Fruit fly (Drosophila melanogaster) whole organism, wandering third instar larva: Measurements from ENCODE around the gene osp.

ENCODE experiments used
- Abd-B ChIP-seq: fragments of >200 bp; optimal IDR thresholded peaks from 2 replicates; lab custom pipeline; 2017; ENCODE audit warnings: missing biosample characterization, missing genetic modification characterization
- CG32264 ChIP-seq: fragments of 200-800 bp; sonication (Bioruptor generic); optimal IDR thresholded peaks from 2 replicates; lab custom pipeline; 2016; ENCODE audit warnings: missing biosample characterization, missing genetic modification characterization
- CG9705 ChIP-seq: fragments of 200-800 bp; sonication (Bioruptor generic); optimal IDR thresholded peaks from 2 replicates; lab custom pipeline; 2018; ENCODE audit warnings: missing biosample characterization, mild to moderate bottlenecking, missing genetic modification characterization
- CrebA ChIP-seq: fragments of 200-800 bp; sonication (Bioruptor generic); optimal IDR thresholded peaks from 2 replicates; lab custom pipeline; 2016; ENCODE audit warnings: missing biosample characterization, mild to moderate bottlenecking, missing genetic modification characterization, borderline replicate concordance
- Dfd ChIP-seq: fragments of >200 bp; optimal IDR thresholded peaks from 2 replicates; lab custom pipeline; 2017; ENCODE audit warnings: missing biosample characterization, missing genetic modification characterization
- Dif ChIP-seq: fragments of 200-275, 200-300 bp; sonication (Bioruptor generic); optimal IDR thresholded peaks from 2 replicates; lab custom pipeline; 2018; ENCODE audit warnings: missing biosample characterization, missing genetic modification characterization; ENCODE audit not compliant: partially characterized antibody
- GATAd ChIP-seq: sonication (Bioruptor generic); optimal IDR thresholded peaks from 2 replicates; lab custom pipeline; 2016; ENCODE audit warnings: missing biosample characterization, missing genetic modification characterization
- HLH106 ChIP-seq: fragments of 200-800 bp; optimal IDR thresholded peaks from 3 replicates; lab custom pipeline; 2019; ENCODE audit warnings: missing biosample characterization, mild to moderate bottlenecking, missing genetic modification characterization, moderate library complexity
- Hnf4 ChIP-seq: fragments of 200-800 bp; sonication (Bioruptor generic); optimal IDR thresholded peaks from 2 replicates; lab custom pipeline; 2016; ENCODE audit warnings: missing biosample characterization, mild to moderate bottlenecking, missing genetic modification characterization
- Hr78 ChIP-seq: fragments of >200 bp; optimal IDR thresholded peaks from 2 replicates; lab custom pipeline; 2017; ENCODE audit warnings: missing biosample characterization, missing genetic modification characterization
- Hr83 ChIP-seq: fragments of 200-300 bp; sonication (Bioruptor generic); optimal IDR thresholded peaks from 2 replicates; lab custom pipeline; 2016; ENCODE audit warnings: missing biosample characterization, mild to moderate bottlenecking, missing genetic modification characterization, moderate library complexity; ENCODE audit not compliant: poor library complexity, severe bottlenecking
- Jra ChIP-seq: sonication (Bioruptor generic); optimal IDR thresholded peaks from 2 replicates; lab custom pipeline; 2016; ENCODE audit warnings: missing biosample characterization, missing genetic modification characterization
- Mio ChIP-seq: sonication (Bioruptor generic); optimal IDR thresholded peaks from 2 replicates; lab custom pipeline; 2016; ENCODE audit warnings: missing biosample characterization, missing genetic modification characterization
- Myc ChIP-seq: fragments of >200 bp; optimal IDR thresholded peaks from 2 replicates; lab custom pipeline; 2017
- N ChIP-seq: fragments of >200 bp; optimal IDR thresholded peaks from 2 replicates; lab custom pipeline; 2018; ENCODE audit warnings: missing biosample characterization, missing external identifiers, missing genetic modification characterization
- OdsH ChIP-seq: fragments of 200-800 bp; sonication (Bioruptor generic); optimal IDR thresholded peaks from 2 replicates; lab custom pipeline; 2016; ENCODE audit warnings: missing biosample characterization, mild to moderate bottlenecking, missing genetic modification characterization
- Rel ChIP-seq, 2 experiments: fragments of 200-800 bp; sonication (Bioruptor generic) in 1 of 2; optimal IDR thresholded peaks; 2 replicates in 1 of 2; 3 replicates in 1 of 2; lab custom pipeline; 2016 to 2019; ENCODE audit warnings: mild to moderate bottlenecking in 2 of 2, missing biosample characterization in 2 of 2, missing genetic modification characterization in 2 of 2, moderate library complexity in 1 of 2
- Sp1 ChIP-seq: fragments of 200-800 bp; sonication (Bioruptor generic); optimal IDR thresholded peaks from 3 replicates; lab custom pipeline; 2019; ENCODE audit warnings: missing biosample characterization, mild to moderate bottlenecking, missing genetic modification characterization, moderate library complexity
- Vsx2 ChIP-seq: fragments of 200-300, 225-300 bp; sonication (Bioruptor generic); optimal IDR thresholded peaks from 2 replicates; lab custom pipeline; 2018; ENCODE audit warnings: missing biosample characterization, missing genetic modification characterization; ENCODE audit not compliant: partially characterized antibody
- br ChIP-seq: fragments of 200-800 bp; sonication (Bioruptor generic); optimal IDR thresholded peaks from 2 replicates; lab custom pipeline; 2016; ENCODE audit warnings: missing biosample characterization, missing genetic modification characterization
- brk ChIP-seq: fragments of 200-800 bp; sonication (Bioruptor generic); optimal IDR thresholded peaks from 2 replicates; lab custom pipeline; 2016; ENCODE audit warnings: missing biosample characterization, mild to moderate bottlenecking, missing genetic modification characterization
- dl ChIP-seq, 2 experiments: fragments of 175-275, 200-275 bp in 1 of 2; fragments of 200-275 bp in 1 of 2; sonication (Bioruptor generic); optimal IDR thresholded peaks; lab custom pipeline; 2018; ENCODE audit warnings: mild to moderate bottlenecking in 2 of 2, missing biosample characterization in 2 of 2, missing genetic modification characterization in 2 of 2, moderate library complexity in 2 of 2; ENCODE audit not compliant: partially characterized antibody in 2 of 2, insufficient read depth in 1 of 2
- dmrt93B ChIP-seq: fragments of 200-800 bp; sonication (Bioruptor generic); optimal IDR thresholded peaks from 2 replicates; lab custom pipeline; 2018; ENCODE audit warnings: missing biosample characterization, mild to moderate bottlenecking, missing genetic modification characterization
- dsf ChIP-seq: sonication (Bioruptor generic); optimal IDR thresholded peaks from 2 replicates; lab custom pipeline; 2016; ENCODE audit warnings: missing biosample characterization, missing genetic modification characterization, borderline replicate concordance
- ey ChIP-seq: fragments of 200-800 bp; sonication (Bioruptor generic); optimal IDR thresholded peaks from 2 replicates; lab custom pipeline; 2016; ENCODE audit warnings: missing biosample characterization, missing genetic modification characterization
- foxo ChIP-seq, 2 experiments: fragments of 200-800 bp; sonication (Bioruptor generic); optimal IDR thresholded peaks; 2 replicates in 1 of 2; 3 replicates in 1 of 2; lab custom pipeline; 2016 to 2017; ENCODE audit warnings: missing biosample characterization in 2 of 2, missing genetic modification characterization in 2 of 2
- fru ChIP-seq: fragments of 200-800 bp; sonication (Bioruptor generic); optimal IDR thresholded peaks from 3 replicates; lab custom pipeline; 2016; ENCODE audit warnings: missing biosample characterization, mild to moderate bottlenecking, missing genetic modification characterization
- h ChIP-seq: fragments of 200-800 bp; sonication (Bioruptor generic); optimal IDR thresholded peaks from 3 replicates; lab custom pipeline; 2016; ENCODE audit warnings: missing biosample characterization, mild to moderate bottlenecking, missing genetic modification characterization
- jim ChIP-seq: fragments of 175-275, 200-325 bp; sonication (Bioruptor generic); optimal IDR thresholded peaks from 2 replicates; lab custom pipeline; 2016; ENCODE audit warnings: missing biosample characterization, mild to moderate bottlenecking, missing genetic modification characterization
- lola ChIP-seq: fragments of >200 bp; optimal IDR thresholded peaks from 2 replicates; lab custom pipeline; 2017; ENCODE audit warnings: missing biosample characterization, missing genetic modification characterization
- pan ChIP-seq: fragments of >200 bp; optimal IDR thresholded peaks from 2 replicates; lab custom pipeline; 2017
- psq ChIP-seq: fragments of 200-800 bp; sonication (Bioruptor generic); optimal IDR thresholded peaks from 3 replicates; lab custom pipeline; 2017; ENCODE audit warnings: missing biosample characterization, mild to moderate bottlenecking, missing genetic modification characterization, moderate library complexity
- rgr ChIP-seq: fragments of 200-800 bp; sonication (Bioruptor generic); optimal IDR thresholded peaks from 3 replicates; lab custom pipeline; 2016; ENCODE audit warnings: missing biosample characterization, mild to moderate bottlenecking, missing genetic modification characterization
- sage ChIP-seq: fragments of 200-800 bp; sonication (Bioruptor generic); optimal IDR thresholded peaks from 2 replicates; lab custom pipeline; 2016; ENCODE audit warnings: missing biosample characterization, mild to moderate bottlenecking, missing genetic modification characterization
- sv ChIP-seq: fragments of 200-800 bp; sonication (Bioruptor generic); optimal IDR thresholded peaks from 3 replicates; lab custom pipeline; 2016; ENCODE audit warnings: missing biosample characterization, missing genetic modification characterization
- tai ChIP-seq: sonication (Bioruptor generic); optimal IDR thresholded peaks from 2 replicates; lab custom pipeline; 2016; ENCODE audit warnings: missing biosample characterization, missing genetic modification characterization
- usp ChIP-seq: fragments of >200 bp; optimal IDR thresholded peaks from 2 replicates; lab custom pipeline; 2017; ENCODE audit warnings: missing biosample characterization, missing genetic modification characterization
- woc ChIP-seq: sonication (Bioruptor generic); optimal IDR thresholded peaks from 2 replicates; lab custom pipeline; 2016; ENCODE audit warnings: missing biosample characterization, mild to moderate bottlenecking, missing genetic modification characterization

The osp gene

dm6 chr2L:14642090-14642632, 47.0 kb downstream of the osp start:
- no peak for TF ChIP-seq CG32264
- TF ChIP-seq Rel (GFP tag; optimal IDR thresholded peaks at IDR 0.05; lab: Kevin White, UChicago), result no peak
- no peak for TF ChIP-seq Rel (tag; optimal IDR thresholded peaks at IDR 0.05; lab: Kevin White, UChicago)
- TF ChIP-seq sage, result no peak
- no peak for TF ChIP-seq Mio
- TF ChIP-seq, all 38 proteins: peak for 0

DNA sequence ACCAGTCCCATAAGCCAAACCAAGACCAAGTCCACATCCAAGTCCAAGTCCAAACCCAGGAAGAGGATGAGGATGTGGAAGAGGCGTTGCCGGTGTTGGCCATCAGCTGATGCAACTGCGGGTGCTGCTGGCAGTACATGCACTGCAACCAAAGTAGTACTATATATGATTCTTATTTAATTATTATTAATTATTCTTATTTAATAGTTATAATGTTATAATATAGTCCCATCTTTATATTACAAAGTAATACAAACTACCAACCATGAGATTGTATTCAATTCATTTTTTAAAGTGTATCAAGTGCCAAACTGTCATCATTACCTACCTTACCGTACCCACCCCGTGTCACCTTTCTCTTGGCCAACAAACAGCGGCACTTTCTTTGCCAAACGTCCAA, 54.2 kb downstream of the osp start:
- TF ChIP-seq foxo (GFP tag; optimal IDR thresholded peaks at IDR 0.05; lab: Kevin White, UChicago), result peak in 1 of 2 experiments; percentile 8
- TF ChIP-seq CG32264, result no peak

dm6 chr2L:14632799-14633198, 56.3 kb downstream of the osp start:
- TF ChIP-seq CG9705, result no peak
- TF ChIP-seq psq (GFP tag; lab: Kevin White, UChicago), result no peak
- no peak for TF ChIP-seq CG32264
- TF ChIP-seq CrebA (GFP tag; lab: Kevin White, UChicago), result no peak
- no peak for TF ChIP-seq Hr83 (GFP tag; lab: Kevin White, UChicago)
- TF ChIP-seq usp (GFP tag; lab: Kevin White, UChicago), result no peak
- TF ChIP-seq sv (GFP tag; lab: Kevin White, UChicago), result no peak
- TF ChIP-seq, all 38 proteins: peak for 0

DNA sequence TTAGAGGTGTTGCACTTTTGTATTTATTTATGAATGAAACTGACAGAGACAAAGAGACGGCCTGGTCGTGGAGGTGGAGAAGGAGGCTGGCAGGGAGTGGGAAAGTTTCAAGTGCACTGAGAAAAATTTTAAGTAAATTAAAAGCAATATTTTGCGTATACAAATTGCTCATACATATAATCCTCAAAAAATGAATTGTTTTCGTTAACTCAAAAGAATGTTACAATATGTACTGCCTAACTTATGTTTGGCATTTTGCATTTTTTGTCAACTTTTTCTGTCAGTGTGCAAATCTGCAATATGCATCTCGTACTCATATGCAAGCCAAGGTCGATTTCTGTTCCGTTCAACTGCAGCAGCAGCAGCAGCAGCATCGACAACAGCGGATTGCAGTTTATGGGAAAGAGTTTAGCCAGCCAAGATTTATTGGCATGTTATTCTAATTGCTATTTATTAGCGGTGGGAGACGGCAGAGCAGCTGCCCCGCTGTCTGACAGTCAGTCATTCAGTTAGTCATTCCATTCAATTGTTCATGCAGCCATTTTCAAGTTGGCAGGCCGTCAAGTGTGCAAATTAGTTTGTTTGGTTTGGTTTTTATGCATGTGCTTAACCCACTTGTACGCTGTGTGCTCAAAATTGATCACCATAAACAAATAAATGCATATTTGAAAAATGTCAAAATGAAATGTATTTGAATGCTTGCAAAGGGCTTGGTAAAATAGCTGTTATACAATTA, 58.0 kb downstream of the osp start:
- TF ChIP-seq pan (lab: Kevin White, UChicago) (no peak), GATAd (GFP tag; lab: Kevin White, UChicago) (no peak), fru (GFP tag; lab: Kevin White, UChicago) (peak; percentile 15), tai (GFP tag; lab: Kevin White, UChicago) (no peak), sage (no peak), Hr83 (GFP tag; lab: Kevin White, UChicago) (no peak), rgr (GFP tag; lab: Kevin White, UChicago) (peak; percentile 24), dl (GFP tag; optimal IDR thresholded peaks at IDR 0.05; lab: Kevin White, UChicago; ENCODE audit: insufficient read depth in 1 of 2, partially characterized antibody in 2 of 2) (no peak), N (GFP tag; lab: Kevin White, UChicago) (no peak), Dfd (no peak), Myc (lab: Kevin White, UChicago) (no peak), Sp1 (GFP tag; lab: Kevin White, UChicago) (no peak), dmrt93B (GFP tag; lab: Kevin White, UChicago) (no peak), lola (GFP tag; lab: Kevin White, UChicago) (no peak), Hnf4 (GFP tag; lab: Kevin White, UChicago) (no peak), foxo (GFP tag; optimal IDR thresholded peaks at IDR 0.05; lab: Kevin White, UChicago) (peak in 1 of 2 experiments; percentile 47), HLH106 (tag; lab: Kevin White, UChicago) (no peak), Abd-B (no peak), ey (GFP tag; lab: Kevin White, UChicago) (peak; percentile 14), Dif (GFP tag; lab: Kevin White, UChicago) (no peak), jim (GFP tag; lab: Kevin White, UChicago) (no peak), Hr78 (GFP tag; lab: Kevin White, UChicago) (no peak), Rel (GFP tag; optimal IDR thresholded peaks at IDR 0.05; lab: Kevin White, UChicago) (no peak), Rel (tag; optimal IDR thresholded peaks at IDR 0.05; lab: Kevin White, UChicago) (no peak), OdsH (GFP tag; lab: Kevin White, UChicago) (peak; percentile 7), br (GFP tag; lab: Kevin White, UChicago) (no peak), Jra (no peak), psq (GFP tag; lab: Kevin White, UChicago) (peak; percentile 13), woc (GFP tag; lab: Kevin White, UChicago) (no peak), CG9705 (no peak), CrebA (GFP tag; lab: Kevin White, UChicago) (no peak), sv (GFP tag; lab: Kevin White, UChicago) (no peak), brk (GFP tag; lab: Kevin White, UChicago) (no peak), Mio (no peak), usp (GFP tag; lab: Kevin White, UChicago) (no peak), dsf (GFP tag; lab: Kevin White, UChicago) (no peak), h (GFP tag; lab: Kevin White, UChicago) (peak; percentile 19), Vsx2 (GFP tag; lab: Kevin White, UChicago) (no peak), CG32264 (no peak)
